Fruit fly (Drosophila melanogaster): ENCODE data around the gene CG34277.

Gene CG34277

DNA sequence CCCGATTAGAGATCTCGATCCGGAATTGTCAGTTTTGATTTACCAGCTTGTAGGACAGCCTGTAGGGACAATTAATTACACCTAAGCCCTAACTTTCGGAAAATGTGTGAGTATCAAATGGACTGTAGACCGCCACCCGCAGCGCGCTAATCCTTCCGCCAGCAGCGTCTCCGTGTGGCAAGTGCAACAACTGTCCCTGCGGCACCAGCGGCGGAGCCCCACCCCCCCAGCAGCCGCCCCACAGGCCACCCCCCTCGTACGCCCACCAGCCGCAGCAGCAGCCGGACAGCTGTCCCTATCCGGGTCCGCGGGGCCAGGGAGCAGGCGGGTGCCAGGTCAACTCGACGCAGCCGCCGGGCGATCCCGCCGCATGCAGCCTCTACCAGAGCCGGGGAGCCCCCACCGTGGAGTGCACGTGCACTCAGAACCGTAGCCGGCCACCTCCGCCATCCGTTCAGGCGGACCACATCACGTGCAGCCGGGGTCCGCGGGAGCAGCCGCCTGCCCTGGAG is at the start of gene CG34277, which contains the start of gene CG31542:
TSS of gene CG34277 (plus strand) at position 51 of the 512 bp plus-strand sequence.
TSS of gene CG31542 (plus strand) at position 51 of the 512 bp plus-strand sequence.
- TF ChIP-seq insv (optimal IDR thresholded peaks at IDR 0.05) (no peak), Myc (optimal IDR thresholded peaks at IDR 0.05) (no peak), h (optimal IDR thresholded peaks at IDR 0.05) (no peak), ttk (optimal IDR thresholded peaks at IDR 0.05) (no peak), Sin3A (optimal IDR thresholded peaks at IDR 0.05) (no peak), psq (optimal IDR thresholded peaks at IDR 0.05) (no peak)

DNA sequence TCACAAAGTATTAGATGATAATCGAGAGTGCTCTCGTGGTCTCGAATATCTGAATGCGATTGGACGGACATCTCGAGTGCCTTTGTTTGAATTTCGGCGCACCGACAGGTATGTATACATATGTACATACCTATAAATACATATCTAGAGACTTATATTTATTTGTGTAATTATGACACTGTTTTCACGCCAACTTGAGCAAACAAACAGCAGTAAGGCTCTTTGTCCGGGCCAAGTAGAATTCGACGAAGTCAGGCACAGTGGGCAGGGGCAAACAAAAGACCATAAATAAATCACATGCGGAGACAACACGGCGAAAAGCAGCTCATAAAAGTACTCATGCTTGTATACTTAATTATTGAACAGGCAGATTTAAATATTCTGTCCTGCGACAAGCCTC is 48.7 kb upstream of the CG34277 start:
- no peak for TF ChIP-seq insv (optimal IDR thresholded peaks at IDR 0.05)
- TF ChIP-seq ttk (optimal IDR thresholded peaks at IDR 0.05): no peak

DNA sequence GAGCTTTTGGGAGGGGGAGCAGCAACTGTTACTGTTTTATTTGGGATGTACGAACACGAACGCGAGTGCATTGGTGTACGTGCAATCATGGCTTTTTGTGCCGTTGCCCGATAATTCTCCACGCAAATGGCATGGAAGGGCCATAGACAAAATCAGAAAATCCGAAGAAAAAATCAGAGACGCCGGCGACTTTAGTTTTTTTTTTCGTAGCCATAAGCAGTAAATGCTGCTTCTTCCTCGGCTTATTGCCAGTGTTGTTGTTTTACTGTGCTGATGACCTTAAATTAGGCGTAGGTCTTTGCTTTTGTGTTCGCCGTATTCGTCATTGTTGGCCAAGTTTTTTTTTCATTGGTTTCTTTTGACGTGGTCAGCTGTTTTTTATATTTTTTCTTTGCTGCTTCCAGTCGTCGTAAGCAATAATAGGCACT is 47.1 kb upstream of the CG34277 start:
- TF ChIP-seq psq (optimal IDR thresholded peaks at IDR 0.05) (no peak), h (optimal IDR thresholded peaks at IDR 0.05) (no peak), Myc (optimal IDR thresholded peaks at IDR 0.05) (no peak), Sin3A (optimal IDR thresholded peaks at IDR 0.05) (no peak), ttk (optimal IDR thresholded peaks at IDR 0.05) (no peak), insv (optimal IDR thresholded peaks at IDR 0.05) (no peak)

DNA sequence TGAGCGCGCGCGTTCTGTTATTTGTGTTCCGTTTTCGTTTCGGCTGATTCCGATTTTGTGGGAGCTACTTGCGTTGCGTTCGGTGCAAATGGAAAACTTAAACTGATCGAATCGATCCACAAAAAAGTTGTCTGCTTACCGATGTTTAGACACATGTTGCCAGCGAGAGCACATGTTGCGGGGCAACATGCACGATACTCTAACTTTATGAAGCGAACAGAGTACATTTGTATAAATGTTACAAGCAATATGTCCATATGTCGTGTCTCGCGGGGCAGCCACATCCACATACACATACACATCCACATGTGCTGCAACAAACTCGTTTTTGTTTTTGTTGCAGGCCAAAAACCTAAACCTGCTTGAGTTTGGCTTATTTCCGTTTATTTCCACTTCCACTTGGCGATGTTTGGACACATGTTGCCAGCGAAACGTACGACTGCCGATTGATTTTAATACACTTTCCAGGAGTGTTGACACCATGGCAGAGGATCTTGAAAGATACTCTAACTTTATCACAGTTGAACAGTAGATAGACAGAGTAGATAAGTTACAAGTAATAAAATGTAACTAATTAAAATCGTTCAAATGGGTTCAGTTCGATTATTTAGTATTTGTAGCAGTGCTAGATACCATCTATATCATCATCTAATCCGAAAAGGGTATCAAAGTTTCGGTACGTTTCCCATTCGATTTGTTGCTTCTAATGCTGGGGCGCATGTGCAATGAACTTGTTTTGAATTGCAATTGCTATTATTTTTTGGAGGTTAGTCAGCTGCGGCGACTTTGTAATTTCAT is 45.4 kb upstream of the CG34277 start:
- TF ChIP-seq psq (optimal IDR thresholded peaks at IDR 0.05) (no peak), ttk (optimal IDR thresholded peaks at IDR 0.05) (no peak), insv (optimal IDR thresholded peaks at IDR 0.05) (no peak), h (optimal IDR thresholded peaks at IDR 0.05) (no peak), Sin3A (optimal IDR thresholded peaks at IDR 0.05) (no peak), Myc (optimal IDR thresholded peaks at IDR 0.05) (no peak)

DNA sequence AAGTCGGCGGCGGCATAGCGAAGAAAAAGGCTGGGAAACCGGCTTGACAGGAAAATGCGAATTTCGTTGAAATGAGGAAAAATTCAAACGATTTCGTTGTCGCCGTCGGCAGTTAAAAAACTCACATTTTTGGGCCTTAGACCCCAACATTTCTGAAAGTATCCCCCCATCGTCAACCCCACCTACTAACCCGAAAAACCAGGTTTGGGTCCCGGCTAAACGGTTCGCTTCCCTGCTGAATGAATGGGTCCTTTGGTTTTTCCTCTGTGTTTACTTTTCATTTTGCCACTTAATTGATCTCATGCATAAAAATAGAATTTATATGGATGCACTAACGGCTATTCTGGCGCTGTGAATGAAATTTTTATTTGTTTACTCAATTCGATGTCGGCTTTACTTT is 43.2 kb upstream of the CG34277 start:
- TF ChIP-seq ttk (optimal IDR thresholded peaks at IDR 0.05) (no peak), Myc (optimal IDR thresholded peaks at IDR 0.05) (no peak), psq (optimal IDR thresholded peaks at IDR 0.05) (no peak)

DNA sequence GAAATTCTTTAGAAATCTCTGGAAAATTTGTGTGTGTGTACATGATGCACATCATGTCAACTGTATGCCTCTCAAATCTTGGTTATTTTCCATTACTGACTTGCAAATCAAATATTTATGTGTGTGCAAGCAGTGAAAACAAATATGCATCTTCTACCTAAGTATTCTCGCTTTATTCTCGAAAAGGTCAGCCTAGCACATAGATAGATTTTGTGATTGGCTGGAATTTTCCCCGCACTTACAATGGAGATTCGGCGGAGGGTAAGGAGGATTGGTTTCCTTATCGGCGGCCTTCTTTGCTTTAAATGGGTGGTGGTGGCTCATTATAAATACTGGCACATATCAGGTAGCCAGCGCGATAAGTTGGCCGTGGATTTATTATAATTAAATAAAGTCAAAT is 41.4 kb upstream of the CG34277 start:
- TF ChIP-seq Myc (optimal IDR thresholded peaks at IDR 0.05) (no peak), ttk (optimal IDR thresholded peaks at IDR 0.05) (no peak), psq (optimal IDR thresholded peaks at IDR 0.05) (no peak), Sin3A (optimal IDR thresholded peaks at IDR 0.05) (no peak), insv (optimal IDR thresholded peaks at IDR 0.05) (no peak), h (optimal IDR thresholded peaks at IDR 0.05) (no peak)

DNA sequence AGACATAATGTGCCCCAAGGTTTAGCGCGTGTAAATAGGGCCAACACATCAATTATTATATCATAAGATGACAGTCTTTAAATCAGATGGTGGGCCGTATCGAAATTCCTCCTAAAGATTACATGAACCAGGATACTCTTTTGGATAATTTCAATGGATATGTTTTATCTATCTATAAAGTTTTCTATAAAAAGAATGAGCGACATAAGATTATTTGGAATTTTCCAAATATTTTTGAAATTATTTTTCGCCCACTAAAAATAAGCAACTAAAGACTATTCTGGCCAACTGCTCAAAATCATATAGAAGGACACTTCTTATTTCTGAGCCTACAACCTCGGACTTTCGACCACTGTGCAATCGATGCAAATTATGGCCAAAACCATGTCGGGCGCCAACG is 39.0 kb upstream of the CG34277 start:
- TF ChIP-seq psq (optimal IDR thresholded peaks at IDR 0.05) (no peak), ttk (optimal IDR thresholded peaks at IDR 0.05) (no peak), Sin3A (optimal IDR thresholded peaks at IDR 0.05) (no peak), h (optimal IDR thresholded peaks at IDR 0.05) (no peak), insv (optimal IDR thresholded peaks at IDR 0.05) (no peak), Myc (optimal IDR thresholded peaks at IDR 0.05) (no peak)

DNA sequence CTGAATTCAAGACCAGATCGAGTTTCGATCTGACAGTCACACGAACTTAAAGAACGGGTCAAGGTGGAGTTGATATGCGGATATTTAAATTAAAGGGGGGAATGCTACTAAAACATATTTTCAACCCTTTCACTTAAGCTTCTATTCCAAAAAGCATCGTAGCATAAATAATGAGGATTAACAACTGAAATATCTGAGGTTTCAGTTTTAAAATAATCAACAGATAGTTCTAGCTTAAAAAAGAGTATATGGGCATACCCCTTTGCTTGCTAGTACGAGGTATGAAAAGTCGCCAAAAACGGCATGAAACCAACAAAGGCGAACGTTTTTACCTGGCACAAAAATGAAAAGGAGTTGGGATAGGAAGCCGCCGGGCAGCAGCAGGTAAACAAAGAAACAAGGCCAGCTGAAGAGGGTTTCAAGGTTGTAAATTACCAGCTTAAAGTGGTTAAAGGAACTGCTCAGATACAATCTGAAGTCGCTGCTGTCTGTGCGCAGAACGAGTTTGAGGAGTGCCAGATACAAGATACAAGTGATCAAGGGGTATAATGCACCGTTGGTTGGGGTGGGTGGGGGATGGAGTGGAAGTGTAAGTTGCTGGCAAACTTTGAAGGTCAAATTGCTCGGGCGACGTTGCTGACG is 37.5 kb upstream of the CG34277 start:
- TF ChIP-seq Myc (optimal IDR thresholded peaks at IDR 0.05): no peak
- TF ChIP-seq h (optimal IDR thresholded peaks at IDR 0.05): no peak
- no peak for TF ChIP-seq ttk (optimal IDR thresholded peaks at IDR 0.05)
- TF ChIP-seq Sin3A (optimal IDR thresholded peaks at IDR 0.05): no peak
- no peak for TF ChIP-seq psq (optimal IDR thresholded peaks at IDR 0.05)
- no peak for TF ChIP-seq insv (optimal IDR thresholded peaks at IDR 0.05)

DNA sequence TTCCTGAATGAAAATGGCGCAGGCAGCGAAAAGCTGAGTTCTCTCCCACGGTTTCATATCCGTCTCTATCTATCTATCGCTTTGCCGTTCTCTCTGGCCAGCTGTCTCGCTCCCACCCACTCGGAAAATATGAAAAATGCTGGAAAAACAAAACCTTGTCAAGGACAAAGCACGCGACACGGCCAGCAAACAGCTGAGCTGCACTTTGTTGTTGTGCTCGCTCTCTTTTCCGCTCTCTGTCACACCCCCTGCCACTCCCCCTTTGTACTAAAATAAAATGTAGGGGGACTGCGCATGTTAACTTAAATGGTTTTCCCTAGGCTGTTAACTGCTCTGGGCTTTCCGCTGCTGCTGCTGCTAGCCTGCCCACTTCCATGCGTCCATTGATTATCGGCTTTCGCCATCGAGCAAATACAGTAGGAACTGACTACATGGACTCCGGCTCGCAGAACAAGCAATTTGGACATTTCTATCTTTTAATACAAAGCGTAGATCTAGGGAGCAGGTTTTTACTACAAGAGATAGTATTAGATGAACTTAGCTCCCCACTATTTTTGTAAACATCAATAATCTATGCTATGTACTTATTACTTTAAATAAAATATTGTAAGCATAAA is 22.5 kb upstream of the CG34277 start:
- no peak for TF ChIP-seq Sin3A (optimal IDR thresholded peaks at IDR 0.05)
- TF ChIP-seq insv (optimal IDR thresholded peaks at IDR 0.05): no peak
- no peak for TF ChIP-seq h (optimal IDR thresholded peaks at IDR 0.05)
- no peak for TF ChIP-seq Myc (optimal IDR thresholded peaks at IDR 0.05)
- no peak for TF ChIP-seq ttk (optimal IDR thresholded peaks at IDR 0.05)
- TF ChIP-seq psq (optimal IDR thresholded peaks at IDR 0.05): no peak

DNA sequence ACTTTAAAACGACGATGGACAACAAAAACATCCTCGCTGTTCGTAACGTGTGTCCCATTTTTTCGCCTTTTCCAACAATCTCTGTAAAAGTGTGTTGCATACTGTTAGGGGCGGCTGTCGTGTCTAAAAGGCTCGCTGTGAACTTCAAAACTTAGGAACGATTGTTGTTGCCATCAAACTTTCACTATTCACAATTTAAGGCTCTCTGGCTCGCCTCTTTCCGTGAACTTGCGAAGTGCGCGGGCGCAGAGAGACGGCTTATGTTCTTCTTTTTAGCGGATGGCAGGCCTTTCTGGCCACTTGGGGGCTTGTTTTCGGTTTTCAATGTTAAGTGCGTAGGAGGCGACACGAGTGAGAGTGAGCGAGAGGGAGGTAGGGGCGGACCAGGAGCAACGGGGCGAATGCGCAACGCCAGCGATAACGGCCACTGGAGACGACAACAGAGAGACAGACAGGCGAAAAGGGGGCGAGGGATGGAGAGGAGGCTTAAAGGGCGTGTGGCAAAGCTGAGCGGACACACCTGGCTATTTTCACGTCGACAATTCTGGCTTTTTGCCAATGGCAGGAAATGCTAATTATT is 18.9 kb upstream of the CG34277 start, which contains the start of gene mtd:
TSS of gene mtd (minus strand) at position 51 of the 580 bp plus-strand sequence.
- TF ChIP-seq Myc (optimal IDR thresholded peaks at IDR 0.05) (no peak), h (optimal IDR thresholded peaks at IDR 0.05) (no peak), insv (optimal IDR thresholded peaks at IDR 0.05) (no peak), ttk (optimal IDR thresholded peaks at IDR 0.05) (no peak), Sin3A (optimal IDR thresholded peaks at IDR 0.05) (no peak), psq (optimal IDR thresholded peaks at IDR 0.05) (no peak)

DNA sequence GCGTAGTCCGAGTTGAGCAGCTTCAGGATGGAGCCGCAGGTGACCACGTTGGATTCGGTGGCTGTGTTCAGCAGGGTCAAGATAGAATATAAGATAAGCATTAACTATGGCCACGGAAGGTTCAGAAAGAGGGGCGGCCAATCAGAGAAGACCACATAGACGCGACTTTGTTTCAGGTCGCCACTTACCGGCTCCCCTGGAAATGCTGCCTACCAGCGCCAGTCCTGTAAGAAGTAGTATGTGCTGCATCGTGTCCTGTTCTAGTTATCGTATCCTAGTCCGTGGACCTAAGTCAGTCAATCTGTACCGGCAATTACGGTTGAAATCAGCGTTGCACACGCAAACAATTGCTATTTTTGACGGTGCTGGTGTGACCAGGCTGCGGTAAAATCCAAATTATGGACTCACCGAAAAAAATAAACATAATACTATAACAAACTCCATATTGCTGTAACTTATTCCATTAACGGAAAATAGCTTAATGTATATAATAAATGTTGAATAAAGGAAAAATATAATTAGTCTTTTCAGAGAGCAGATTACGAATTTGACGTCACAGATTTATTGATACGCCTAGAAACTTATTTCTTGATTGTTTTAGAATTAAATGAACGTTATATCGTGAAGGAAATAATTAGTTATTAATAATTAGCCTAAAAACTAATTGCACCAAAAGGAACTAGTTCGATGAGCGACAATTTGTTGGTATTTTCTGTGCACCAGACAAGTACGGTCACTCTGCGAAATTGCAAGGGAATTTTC is 14.8 kb upstream of the CG34277 start, which contains the start of the genes CG11999 and CG1161:
TSS of gene CG11999 (minus strand) at position 375 of the 762 bp plus-strand sequence.
TSS of gene CG1161 (plus strand) at position 720 of the 762 bp plus-strand sequence.
- TF ChIP-seq psq (optimal IDR thresholded peaks at IDR 0.05) (no peak), Sin3A (optimal IDR thresholded peaks at IDR 0.05) (no peak), ttk (optimal IDR thresholded peaks at IDR 0.05) (no peak), insv (optimal IDR thresholded peaks at IDR 0.05) (no peak), h (optimal IDR thresholded peaks at IDR 0.05) (no peak), Myc (optimal IDR thresholded peaks at IDR 0.05) (no peak)
